Worm (Caenorhabditis elegans): ENCODE results near the gene clec-83.

DNA sequence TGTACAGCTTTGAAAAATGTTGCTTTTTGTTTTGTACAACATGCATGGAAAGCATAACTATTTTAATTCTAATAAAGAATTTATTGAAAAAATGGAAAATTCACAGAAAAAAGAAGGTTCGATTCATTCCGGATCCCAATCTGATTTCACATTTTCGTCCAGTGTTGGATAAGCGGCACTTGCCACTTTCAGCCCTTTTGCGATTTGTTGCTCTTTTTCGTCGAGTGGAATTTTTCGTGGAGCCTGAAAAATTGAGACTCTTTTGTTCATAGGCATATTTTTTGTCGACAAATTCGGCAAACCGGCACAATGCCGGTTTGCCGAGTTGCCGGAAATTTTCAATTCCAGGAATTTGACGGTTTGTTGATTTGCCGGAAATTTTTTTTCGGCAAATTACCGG lies 10.4 kb upstream of the clec-83 start:
- no peak for TF ChIP-seq dao-5 (tag; optimal IDR thresholded peaks at IDR 0.05)
- TF ChIP-seq W03F9.2 (tag; optimal IDR thresholded peaks at IDR 0.05), result no peak

Measured in whole organism, L4/young adult.